Fruit fly (Drosophila melanogaster): ENCODE measurements around the gene CG14989.

The CG14989 gene

DNA sequence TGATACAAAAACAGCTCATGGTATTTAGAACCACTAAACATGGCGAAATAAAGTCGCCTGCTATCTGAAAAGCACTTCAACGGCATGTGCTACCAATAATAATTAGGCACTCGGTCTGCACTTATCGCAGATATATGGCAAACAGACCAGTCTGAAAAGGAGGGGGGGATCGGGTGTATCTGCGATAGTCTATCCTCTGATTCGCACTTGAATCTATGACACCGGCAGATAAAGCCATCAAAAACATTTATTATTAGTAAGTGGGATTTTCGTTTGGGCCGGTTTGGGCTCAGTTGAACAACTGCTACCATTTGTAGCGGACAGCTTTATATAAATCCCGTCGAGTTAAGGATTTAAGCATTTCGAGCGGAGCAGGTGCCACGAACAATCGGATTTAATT lies at the start of gene CG14989:
TSS of gene CG14989 (plus strand) at position 301 of the 400 bp plus-strand sequence.
- TF ChIP-seq h (optimal IDR thresholded peaks at IDR 0.05) (no peak), Myc (optimal IDR thresholded peaks at IDR 0.05) (no peak), ttk (optimal IDR thresholded peaks at IDR 0.05) (no peak), psq (optimal IDR thresholded peaks at IDR 0.05) (no peak), Sin3A (optimal IDR thresholded peaks at IDR 0.05) (no peak), insv (optimal IDR thresholded peaks at IDR 0.05) (no peak)

DNA sequence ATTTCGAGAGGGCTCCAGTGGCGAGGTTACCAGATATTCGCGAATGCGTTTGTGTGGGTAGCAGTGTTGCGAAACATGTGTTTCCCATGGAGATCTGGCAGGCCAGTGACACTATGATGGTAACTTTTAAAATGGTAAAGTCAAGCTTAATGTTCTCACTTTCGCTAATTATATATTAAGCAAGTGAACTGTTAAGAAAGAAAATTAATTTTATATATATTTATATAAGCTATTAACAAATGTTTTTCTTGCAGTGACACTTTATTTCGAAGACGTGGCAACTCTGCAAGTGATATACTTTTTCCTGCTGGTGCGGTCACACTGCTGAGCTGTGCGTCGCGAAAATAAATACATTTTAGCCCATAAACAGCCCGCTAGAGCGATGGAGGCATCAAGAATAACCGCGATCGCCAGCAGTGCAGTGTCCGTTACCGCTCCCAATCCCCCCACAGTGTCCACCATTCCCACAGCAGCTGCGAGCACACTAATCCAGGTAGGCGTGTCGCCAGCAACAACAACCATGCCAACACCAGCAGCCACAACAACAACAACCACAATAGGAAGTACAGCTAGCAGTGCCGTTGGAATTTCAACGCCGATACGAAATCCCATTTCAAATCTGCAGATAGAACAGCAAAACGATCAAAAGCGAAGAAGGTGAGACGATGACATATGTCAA lies 47.0 kb upstream of the CG14989 start, which contains the start of the genes CG11593 and Rcd5:
TSS of gene CG11593 (minus strand) at position 236 of the 679 bp plus-strand sequence.
TSS of gene Rcd5 (plus strand) at position 283 of the 679 bp plus-strand sequence.
- no peak for TF ChIP-seq Sin3A (optimal IDR thresholded peaks at IDR 0.05)

DNA sequence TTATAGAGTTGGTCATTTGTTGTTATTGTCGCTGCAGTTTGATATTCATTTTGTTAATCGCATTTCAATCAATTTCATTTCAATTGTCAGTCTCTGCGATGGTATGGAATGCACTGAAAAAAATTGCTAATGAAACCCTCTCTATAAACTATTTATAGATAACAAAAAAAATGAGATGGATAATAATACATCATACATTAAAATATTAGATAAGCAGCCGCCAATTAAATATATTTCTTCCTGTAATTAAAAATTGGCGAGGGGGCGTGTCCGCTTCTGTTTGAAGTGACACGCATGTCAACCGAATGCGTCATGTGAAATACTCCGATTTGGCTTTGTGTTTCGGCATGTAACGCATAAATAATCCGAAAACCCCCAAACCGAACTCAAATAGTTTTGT lies 42.9 kb upstream of the CG14989 start:
- TF ChIP-seq ttk (optimal IDR thresholded peaks at IDR 0.05) (no peak), insv (optimal IDR thresholded peaks at IDR 0.05) (no peak), Myc (optimal IDR thresholded peaks at IDR 0.05) (no peak), psq (optimal IDR thresholded peaks at IDR 0.05) (no peak), Sin3A (optimal IDR thresholded peaks at IDR 0.05) (no peak), h (optimal IDR thresholded peaks at IDR 0.05) (no peak)

DNA sequence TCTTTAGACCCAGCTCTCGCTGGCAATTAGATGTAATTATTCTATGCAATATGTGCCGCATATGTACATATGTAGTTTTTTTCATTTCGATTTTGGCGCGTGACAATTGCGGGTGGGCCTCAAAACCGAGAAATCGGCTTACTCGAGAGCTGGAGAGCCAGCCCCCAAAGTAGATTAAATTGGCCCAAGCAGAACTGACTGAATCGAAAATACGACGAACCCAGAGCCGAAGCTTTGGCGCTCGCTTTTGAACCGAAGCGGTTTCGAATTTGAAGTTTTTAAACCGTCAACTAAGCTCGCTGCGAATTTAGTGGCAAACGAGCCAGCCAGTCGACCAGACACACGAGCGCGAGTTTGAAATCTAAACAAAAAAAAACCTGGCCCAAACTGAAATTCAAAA lies 41.1 kb upstream of the CG14989 start, which contains the start of gene CG1136:
TSS of gene CG1136 (plus strand) at position 308 of the 400 bp plus-strand sequence.
- TF ChIP-seq Myc (optimal IDR thresholded peaks at IDR 0.05) (no peak), insv (optimal IDR thresholded peaks at IDR 0.05) (no peak), ttk (optimal IDR thresholded peaks at IDR 0.05) (no peak), h (optimal IDR thresholded peaks at IDR 0.05) (no peak), psq (optimal IDR thresholded peaks at IDR 0.05) (no peak), Sin3A (optimal IDR thresholded peaks at IDR 0.05) (no peak)

DNA sequence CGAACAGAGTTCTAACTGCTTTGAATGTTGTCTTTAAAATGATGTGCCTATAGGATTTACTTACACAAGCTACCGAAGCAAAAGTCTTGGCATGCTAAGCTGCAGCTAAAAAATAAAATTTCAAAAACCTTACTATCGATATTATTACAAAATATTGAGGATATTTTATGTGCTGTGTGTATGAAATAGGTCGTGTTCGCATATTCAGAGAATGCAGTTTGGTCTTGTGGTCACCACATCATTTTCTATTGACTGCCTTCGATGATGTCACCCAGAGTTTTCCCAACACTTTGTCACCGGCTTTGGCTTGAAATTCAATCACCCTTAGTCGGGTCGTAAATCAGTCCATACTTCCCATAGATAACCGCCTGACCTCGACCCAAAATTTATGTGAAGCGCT lies 39.7 kb upstream of the CG14989 start, which contains the start of gene Dpy-30L2:
TSS of gene Dpy-30L2 (minus strand) at position 101 of the 400 bp plus-strand sequence.
- TF ChIP-seq ttk (optimal IDR thresholded peaks at IDR 0.05) (no peak), h (optimal IDR thresholded peaks at IDR 0.05) (no peak), Sin3A (optimal IDR thresholded peaks at IDR 0.05) (no peak), psq (optimal IDR thresholded peaks at IDR 0.05) (no peak), Myc (optimal IDR thresholded peaks at IDR 0.05) (no peak), insv (optimal IDR thresholded peaks at IDR 0.05) (no peak)

DNA sequence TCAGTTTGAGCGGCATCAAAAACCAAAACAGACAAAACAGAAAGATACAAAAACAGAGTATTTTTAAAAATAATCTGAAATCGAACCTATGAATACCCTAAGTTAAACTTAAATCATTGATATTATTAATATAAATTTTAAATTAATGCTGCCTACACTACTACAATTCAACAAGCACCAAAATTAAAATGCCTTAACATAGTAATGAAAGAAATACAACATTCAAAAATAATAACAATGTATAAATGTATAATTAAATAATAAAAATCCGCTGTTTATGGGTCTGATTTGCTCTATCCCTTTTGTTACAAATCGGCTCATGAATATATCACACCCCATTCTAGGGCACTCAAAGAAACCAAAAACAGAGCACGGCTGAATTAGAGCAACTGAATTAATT lies 38.3 kb upstream of the CG14989 start:
- no peak for TF ChIP-seq psq (optimal IDR thresholded peaks at IDR 0.05)
- TF ChIP-seq Myc (optimal IDR thresholded peaks at IDR 0.05) = no peak
- TF ChIP-seq ttk (optimal IDR thresholded peaks at IDR 0.05) = no peak
- no peak for TF ChIP-seq h (optimal IDR thresholded peaks at IDR 0.05)
- TF ChIP-seq Sin3A (optimal IDR thresholded peaks at IDR 0.05) = no peak
- no peak for TF ChIP-seq insv (optimal IDR thresholded peaks at IDR 0.05)

- no peak for TF ChIP-seq psq (optimal IDR thresholded peaks at IDR 0.05)
- TF ChIP-seq Myc (optimal IDR thresholded peaks at IDR 0.05) = no peak
- no peak for TF ChIP-seq insv (optimal IDR thresholded peaks at IDR 0.05)
- no peak for TF ChIP-seq h (optimal IDR thresholded peaks at IDR 0.05)
- TF ChIP-seq Sin3A (optimal IDR thresholded peaks at IDR 0.05) = no peak
- no peak for TF ChIP-seq ttk (optimal IDR thresholded peaks at IDR 0.05)
Observed at dm6 chr3L:4055438-4055962, 31.9 kb upstream of the CG14989 start.

- TF ChIP-seq h (optimal IDR thresholded peaks at IDR 0.05) (no peak), insv (optimal IDR thresholded peaks at IDR 0.05) (no peak), psq (optimal IDR thresholded peaks at IDR 0.05) (no peak), Myc (optimal IDR thresholded peaks at IDR 0.05) (no peak), ttk (optimal IDR thresholded peaks at IDR 0.05) (no peak), Sin3A (optimal IDR thresholded peaks at IDR 0.05) (no peak)
Observed at dm6 chr3L:4056812-4057211, 30.6 kb upstream of the CG14989 start.

dm6 chr3L:4059293-4059820 lies 28.0 kb upstream of the CG14989 start, which contains the start of gene Ugt305A1:
TSS of gene Ugt305A1 (plus strand) at chr3L:4059770.
- TF ChIP-seq ttk (optimal IDR thresholded peaks at IDR 0.05) = no peak
- no peak for TF ChIP-seq psq (optimal IDR thresholded peaks at IDR 0.05)
- no peak for TF ChIP-seq Sin3A (optimal IDR thresholded peaks at IDR 0.05)
- TF ChIP-seq insv (optimal IDR thresholded peaks at IDR 0.05) = no peak
- no peak for TF ChIP-seq Myc (optimal IDR thresholded peaks at IDR 0.05)
- TF ChIP-seq h (optimal IDR thresholded peaks at IDR 0.05) = no peak

- no peak for TF ChIP-seq Sin3A (optimal IDR thresholded peaks at IDR 0.05)
Observed at dm6 chr3L:4061921-4062474, 25.4 kb upstream of the CG14989 start, which contains the start of gene dib. TSS of gene dib (plus strand) at chr3L:4062292.

DNA sequence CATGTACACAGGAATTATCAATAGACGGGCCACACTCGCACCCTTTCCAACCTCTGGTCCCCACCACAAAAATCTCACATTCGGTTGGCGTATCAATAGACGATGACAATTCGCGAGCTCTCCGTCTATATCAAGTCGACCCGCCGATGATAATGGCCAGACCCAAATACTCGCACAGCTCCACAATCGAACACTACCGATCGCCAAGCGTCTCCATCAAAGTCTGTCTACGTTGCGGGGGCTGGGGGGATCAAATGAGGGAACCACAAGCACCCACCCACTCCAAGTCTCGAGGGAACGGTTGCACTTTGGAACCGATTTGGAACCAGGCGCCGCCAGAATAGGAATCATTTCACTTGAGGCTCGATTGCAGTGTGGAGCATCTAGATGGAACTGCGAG lies 19.0 kb upstream of the CG14989 start:
- TF ChIP-seq insv (optimal IDR thresholded peaks at IDR 0.05) = no peak
- no peak for TF ChIP-seq Myc (optimal IDR thresholded peaks at IDR 0.05)
- TF ChIP-seq ttk (optimal IDR thresholded peaks at IDR 0.05) = no peak

DNA sequence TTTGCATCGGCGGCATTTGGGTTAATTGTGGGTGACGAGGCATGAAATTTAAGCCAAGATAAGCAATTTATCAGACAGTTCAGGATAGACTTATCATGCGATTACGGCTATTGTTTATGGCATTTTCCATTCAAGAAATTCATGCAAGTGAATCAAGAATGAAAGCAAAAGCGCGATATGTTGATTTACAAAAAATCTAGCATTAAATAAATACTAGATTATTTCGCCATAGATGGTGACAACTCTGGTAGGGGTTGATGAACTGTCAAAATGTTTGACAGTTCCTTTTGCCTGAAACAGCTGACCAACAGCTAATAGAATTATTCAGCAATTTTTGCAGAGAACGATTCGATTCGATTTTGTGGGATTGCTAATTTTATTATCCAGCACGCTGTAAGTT lies 18.3 kb upstream of the CG14989 start, which contains the start of gene CG32259:
TSS of gene CG32259 (plus strand) at position 301 of the 400 bp plus-strand sequence.
- TF ChIP-seq insv (optimal IDR thresholded peaks at IDR 0.05) = no peak
